Fruit fly (Drosophila melanogaster) whole organism, embryonic: Measurements from ENCODE around the gene CG10581.

Experiments
- Antp ChIP-seq: fragments of 200-800 bp; sonication (Bioruptor generic); optimal IDR thresholded peaks from 3 replicates; lab custom pipeline; 2016; ENCODE audit warnings: missing biosample characterization, missing genetic modification characterization
- BtbVII ChIP-seq: fragments of 200-800 bp; sonication (Bioruptor generic); optimal IDR thresholded peaks from 3 replicates; lab custom pipeline; 2017; ENCODE audit warnings: missing biosample characterization, mild to moderate bottlenecking, missing genetic modification characterization
- C15 ChIP-seq: fragments of 200-800 bp; sonication (Bioruptor generic); IDR thresholded peaks from 3 replicates; pipeline ENCODE4 v1.3.6; 2022; ENCODE audit warnings: missing biosample characterization, missing genetic modification characterization
- CG10267 ChIP-seq: fragments of 200-800 bp; sonication (Bioruptor generic); optimal IDR thresholded peaks from 2 replicates; lab custom pipeline; 2018; ENCODE audit warnings: missing biosample characterization, mild to moderate bottlenecking, missing genetic modification characterization, moderate library complexity
- CG10321 ChIP-seq: fragments of 200-800 bp; sonication (Bioruptor generic); IDR thresholded peaks from 2 replicates; pipeline ENCODE4 v1.3.6; 2022; ENCODE audit warnings: missing biosample characterization, missing genetic modification characterization
- CG10366 ChIP-seq: fragments of 200-800 bp; sonication (Bioruptor generic); IDR thresholded peaks from 2 replicates; pipeline ENCODE4 v1.3.6; 2022; ENCODE audit warnings: missing biosample characterization, missing genetic modification characterization
- CG11247 ChIP-seq: fragments of 200-800 bp; sonication (Bioruptor generic); IDR thresholded peaks from 2 replicates; pipeline ENCODE4 v1.3.6; 2022; ENCODE audit warnings: missing biosample characterization, missing genetic modification characterization
- CG12104 ChIP-seq: fragments of 200-800 bp; sonication (Bioruptor generic); optimal IDR thresholded peaks from 3 replicates; lab custom pipeline; 2016; ENCODE audit warnings: missing biosample characterization, missing genetic modification characterization
- CG12219 ChIP-seq: fragments of 200-800 bp; sonication (Bioruptor generic); optimal IDR thresholded peaks from 3 replicates; lab custom pipeline; 2018; ENCODE audit warnings: missing biosample characterization, mild to moderate bottlenecking, missing genetic modification characterization
- CG15479 ChIP-seq: fragments of 200-800 bp; sonication (Bioruptor generic); optimal IDR thresholded peaks from 3 replicates; lab custom pipeline; 2019; ENCODE audit warnings: missing biosample characterization, mild to moderate bottlenecking, missing genetic modification characterization, moderate library complexity
- CG18262 ChIP-seq: fragments of 200-800 bp; optimal IDR thresholded peaks from 3 replicates; lab custom pipeline; 2019; ENCODE audit warnings: missing biosample characterization, mild to moderate bottlenecking, missing genetic modification characterization, moderate library complexity
- CG2712 ChIP-seq: fragments of 200-800 bp; optimal IDR thresholded peaks from 3 replicates; lab custom pipeline; 2019; ENCODE audit warnings: missing biosample characterization, mild to moderate bottlenecking, missing genetic modification characterization, moderate library complexity
- CG31365 ChIP-seq: fragments of 200-800 bp; sonication (Bioruptor generic); optimal IDR thresholded peaks from 2 replicates; lab custom pipeline; 2018; ENCODE audit warnings: missing biosample characterization, mild to moderate bottlenecking, missing genetic modification characterization
- CG33557 ChIP-seq: fragments of 200-800 bp; sonication (Bioruptor generic); optimal IDR thresholded peaks from 2 replicates; lab custom pipeline; 2019; ENCODE audit warnings: missing biosample characterization, mild to moderate bottlenecking, missing genetic modification characterization, moderate library complexity
- CG3838 ChIP-seq: fragments of 200-800 bp; sonication (Bioruptor generic); optimal IDR thresholded peaks from 3 replicates; lab custom pipeline; 2016; ENCODE audit warnings: missing biosample characterization, missing genetic modification characterization
- CG5953 ChIP-seq: fragments of 200-800 bp; sonication (Bioruptor generic); IDR thresholded peaks from 2 replicates; pipeline ENCODE4 v1.3.6; 2022; ENCODE audit warnings: missing biosample characterization, missing genetic modification characterization
- CG6791 ChIP-seq: fragments of 200-800 bp; sonication (Bioruptor generic); IDR thresholded peaks from 3 replicates; pipeline ENCODE4 v1.3.6; 2022; ENCODE audit warnings: missing biosample characterization, missing genetic modification characterization; ENCODE audit not compliant: partially characterized antibody
- CG8388 ChIP-seq: fragments of 200-800 bp; sonication (Bioruptor generic); optimal IDR thresholded peaks from 2 replicates; lab custom pipeline; 2019; ENCODE audit warnings: missing biosample characterization, mild to moderate bottlenecking, missing genetic modification characterization, moderate library complexity
- CTCF ChIP-seq: fragments of 200-800 bp; sonication (Bioruptor generic); optimal IDR thresholded peaks from 2 replicates; lab custom pipeline; 2017; ENCODE audit warnings: missing biosample characterization, mild to moderate bottlenecking, missing genetic modification characterization, moderate library complexity
- D ChIP-seq, 2 experiments: fragments of 200-800 bp in 1 of 2; fragments of >200 bp in 1 of 2; sonication (Bioruptor generic) in 1 of 2; optimal IDR thresholded peaks; 2 replicates in 1 of 2; 3 replicates in 1 of 2; lab custom pipeline; 2017; ENCODE audit warnings: mild to moderate bottlenecking in 1 of 2, missing biosample characterization in 1 of 2, missing genetic modification characterization in 1 of 2, missing genetic modification reagents in 1 of 2
- Ets65A ChIP-seq: fragments of 200-800 bp; sonication (Bioruptor generic); peaks from one replicate; lab custom pipeline; 2016; ENCODE audit warnings: missing biosample characterization, missing genetic modification characterization
- Gug ChIP-seq: fragments of 200-800 bp; sonication (Bioruptor generic); IDR thresholded peaks from 4 replicates; pipeline ENCODE4 v1.3.6; 2022; ENCODE audit warnings: missing biosample characterization, missing genetic modification characterization
- Hr3 ChIP-seq: fragments of 200-800 bp; sonication (Bioruptor generic); optimal IDR thresholded peaks from 3 replicates; lab custom pipeline; 2016; ENCODE audit warnings: missing biosample characterization, missing genetic modification characterization
- Lpt ChIP-seq: fragments of >200 bp; optimal IDR thresholded peaks from 2 replicates; lab custom pipeline; 2018; ENCODE audit warnings: missing biosample characterization, missing genetic modification characterization
- NC2β ChIP-seq: fragments of 200-800 bp; sonication (Bioruptor generic); optimal IDR thresholded peaks from 2 replicates; lab custom pipeline; 2016; ENCODE audit warnings: missing biosample characterization, missing genetic modification characterization
- Rfx ChIP-seq: fragments of 200-800 bp; sonication (Bioruptor generic); IDR thresholded peaks from 2 replicates; pipeline ENCODE4 v1.3.6; 2022; ENCODE audit warnings: missing biosample characterization, missing genetic modification characterization
- ase ChIP-seq: fragments of 200-800 bp; sonication (Bioruptor generic); IDR thresholded peaks from 3 replicates; pipeline ENCODE4 v1.3.6; 2022; ENCODE audit warnings: missing biosample characterization, missing genetic modification characterization
- ato ChIP-seq: fragments of 200-800 bp; sonication (Bioruptor generic); IDR thresholded peaks from 2 replicates; pipeline ENCODE4 v1.3.6; 2022; ENCODE audit warnings: missing biosample characterization, missing genetic modification characterization; ENCODE audit not compliant: partially characterized antibody
- az2 ChIP-seq: fragments of 200-800 bp; sonication (Bioruptor generic); optimal IDR thresholded peaks from 3 replicates; lab custom pipeline; 2016; ENCODE audit warnings: missing biosample characterization, missing genetic modification characterization
- bigmax ChIP-seq: fragments of 200-800 bp; sonication (Bioruptor generic); optimal IDR thresholded peaks from 2 replicates; lab custom pipeline; 2018; ENCODE audit warnings: missing biosample characterization, mild to moderate bottlenecking, missing genetic modification characterization
- dati ChIP-seq: fragments of 200-800 bp; sonication (Bioruptor generic); IDR thresholded peaks from 2 replicates; pipeline ENCODE4 v1.3.6; 2022; ENCODE audit warnings: missing biosample characterization, missing genetic modification characterization
- en ChIP-seq: fragments of 200-800 bp; sonication (Bioruptor generic); optimal IDR thresholded peaks from 2 replicates; lab custom pipeline; 2016; ENCODE audit warnings: missing biosample characterization, missing genetic modification characterization
- fd96Cb ChIP-seq: fragments of 200-800 bp; sonication (Bioruptor generic); optimal IDR thresholded peaks from 2 replicates; lab custom pipeline; 2018; ENCODE audit warnings: missing biosample characterization, mild to moderate bottlenecking, missing genetic modification characterization, moderate library complexity
- ftz-f1 ChIP-seq: fragments of 200-800 bp; sonication (Bioruptor generic); optimal IDR thresholded peaks from 2 replicates; lab custom pipeline; 2016; ENCODE audit warnings: missing biosample characterization, missing genetic modification characterization
- fu2 ChIP-seq: fragments of 200-800 bp; sonication (Bioruptor generic); optimal IDR thresholded peaks from 2 replicates; lab custom pipeline; 2016; ENCODE audit warnings: missing biosample characterization, missing genetic modification characterization
- gcm2 ChIP-seq: fragments of 200-800 bp; sonication (Bioruptor generic); optimal IDR thresholded peaks from 2 replicates; lab custom pipeline; 2016; ENCODE audit warnings: missing biosample characterization, missing genetic modification characterization
- grn ChIP-seq: fragments of 200-800 bp; sonication (Bioruptor generic); optimal IDR thresholded peaks from 3 replicates; lab custom pipeline; 2017; ENCODE audit warnings: missing biosample characterization, missing genetic modification characterization
- h ChIP-seq: fragments of >200 bp; optimal IDR thresholded peaks from 2 replicates; lab custom pipeline; 2017
- lola ChIP-seq, 3 experiments: fragments of >200 bp in 2 of 3; fragments of 200-800 bp in 1 of 3; sonication (Bioruptor generic) in 1 of 3; optimal IDR thresholded peaks; 2 replicates each; lab custom pipeline; 2017 to 2019; ENCODE audit warnings: missing biosample characterization in 3 of 3, missing genetic modification characterization in 3 of 3, mild to moderate bottlenecking in 1 of 3, moderate library complexity in 1 of 3
- mirr ChIP-seq: fragments of 200-800 bp; sonication (Bioruptor generic); optimal IDR thresholded peaks from 3 replicates; lab custom pipeline; 2018; ENCODE audit warnings: missing biosample characterization, mild to moderate bottlenecking, missing genetic modification characterization
- nau ChIP-seq: fragments of 200-800 bp; sonication (Bioruptor generic); optimal IDR thresholded peaks from 3 replicates; lab custom pipeline; 2017; ENCODE audit warnings: missing biosample characterization, mild to moderate bottlenecking, missing genetic modification characterization, missing genetic modification reagents
- prd ChIP-seq, 3 experiments: fragments of >200 bp in 2 of 3; fragments of 200-800 bp in 1 of 3; sonication (Bioruptor generic) in 1 of 3; optimal IDR thresholded peaks in 2 of 3; IDR thresholded peaks in 1 of 3; 2 replicates in 2 of 3; 3 replicates in 1 of 3; pipeline versions ENCODE4 v1.3.6 to Lab custom; 2017 to 2022; ENCODE audit warnings: missing biosample characterization in 1 of 3, missing genetic modification characterization in 1 of 3
- pum ChIP-seq: fragments of 200-800 bp; sonication (Bioruptor generic); optimal IDR thresholded peaks from 2 replicates; lab custom pipeline; 2016; ENCODE audit warnings: missing biosample characterization, missing genetic modification characterization
- rib ChIP-seq: fragments of 200-800 bp; sonication (Bioruptor generic); IDR thresholded peaks from 2 replicates; pipeline ENCODE4 v1.3.6; 2022; ENCODE audit warnings: missing biosample characterization, missing genetic modification characterization
- stwl ChIP-seq: fragments of 200-800 bp; sonication (Bioruptor generic); optimal IDR thresholded peaks from 3 replicates; lab custom pipeline; 2018; ENCODE audit warnings: missing biosample characterization, mild to moderate bottlenecking, missing genetic modification characterization, moderate library complexity
- unc-4 ChIP-seq: fragments of 200-800 bp; sonication (Bioruptor generic); IDR thresholded peaks from 2 replicates; pipeline ENCODE4 v1.3.6; 2022; ENCODE audit warnings: missing biosample characterization, missing genetic modification characterization; ENCODE audit not compliant: partially characterized antibody
- usp ChIP-seq: fragments of >200 bp; optimal IDR thresholded peaks from 2 replicates; lab custom pipeline; 2017; ENCODE audit warnings: missing biosample characterization, missing genetic modification characterization
- vfl ChIP-seq: fragments of 200-800 bp; sonication (Bioruptor generic); optimal IDR thresholded peaks from 2 replicates; lab custom pipeline; 2016; ENCODE audit warnings: missing biosample characterization, missing genetic modification characterization
- wor ChIP-seq: fragments of 200-800 bp; sonication (Bioruptor generic); IDR thresholded peaks from 2 replicates; pipeline ENCODE4 v1.3.6; 2022; ENCODE audit warnings: missing biosample characterization, missing genetic modification characterization

Gene CG10581

dm6 chr3L:21031093-21031930, 2.7 kb downstream of the CG10581 start, which contains the start of the genes CG10584 and Polr3E (continued):
- TF ChIP-seq CTCF (GFP tag; lab: Kevin White, UChicago): peak; percentile 5
- peak; percentile 17; the same call in 1 of the 2 replicates for TF ChIP-seq unc-4 (GFP tag; lab: Robert Waterston, UW)
- no peak for TF ChIP-seq usp (GFP tag; lab: Kevin White, UChicago)
- TF ChIP-seq CG10267 (tag; lab: Kevin White, UChicago): peak; percentile 92
- no peak for TF ChIP-seq prd (optimal IDR thresholded peaks at IDR 0.05; lab: Kevin White, UChicago)
- TF ChIP-seq prd (GFP tag; IDR thresholded peaks at IDR 0.05; lab: Robert Waterston, UW): peak; percentile 87
- peak; percentile 57 for TF ChIP-seq Antp
- peak; percentile 51 for TF ChIP-seq NC2β (GFP tag; lab: Kevin White, UChicago)
- peak; percentile 45 for TF ChIP-seq gcm2 (GFP tag; lab: Kevin White, UChicago)
- TF ChIP-seq C15 (GFP tag; lab: Robert Waterston, UW): peak; percentile 56; the same call in 2 of the 3 replicates
- TF ChIP-seq CG2712 (tag; lab: Kevin White, UChicago): peak; percentile 97
- no peak for TF ChIP-seq h (lab: Kevin White, UChicago)
- TF ChIP-seq CG8388 (GFP tag; lab: Kevin White, UChicago): peak; percentile 92
- TF ChIP-seq CG31365 (tag; lab: Kevin White, UChicago): no peak
- peak; percentile 96 for TF ChIP-seq CG33557
- TF ChIP-seq az2: peak; percentile 90
- peak; percentile 92 for TF ChIP-seq fd96Cb
- peak; percentile 77 for TF ChIP-seq ftz-f1 (GFP tag; lab: Kevin White, UChicago)
- peak; percentile 93 for TF ChIP-seq Hr3 (GFP tag; lab: Kevin White, UChicago)
- no peak for TF ChIP-seq bigmax
- TF ChIP-seq CG3838 (GFP tag; lab: Kevin White, UChicago): peak; percentile 59
- TF ChIP-seq Ets65A (GFP tag; lab: Kevin White, UChicago): peak; percentile 80
- TF ChIP-seq CG10366 (GFP tag; lab: Robert Waterston, UW): peak; percentile 65
- 0 out of 2 replicates have a peak, but pooled peaks have one; percentile 14 for TF ChIP-seq CG10321 (GFP tag; lab: Robert Waterston, UW)
- TF ChIP-seq Rfx (GFP tag; lab: Robert Waterston, UW): peak; percentile 85
- no peak for TF ChIP-seq en
- peak; percentile 95 for TF ChIP-seq BtbVII (GFP tag; lab: Kevin White, UChicago)
- TF ChIP-seq D (optimal IDR thresholded peaks at IDR 0.05; lab: Kevin White, UChicago): no peak
- peak; percentile 93 for TF ChIP-seq D (GFP tag; optimal IDR thresholded peaks at IDR 0.05; lab: Kevin White, UChicago)
- peak; percentile 23 for TF ChIP-seq stwl (tag; lab: Kevin White, UChicago)
- no peak; the same call in 1 of the 2 replicates for TF ChIP-seq CG5953 (GFP tag; lab: Robert Waterston, UW)
- TF ChIP-seq mirr: peak; percentile 76
- TF ChIP-seq pum (GFP tag; lab: Kevin White, UChicago): peak; percentile 39
- TF ChIP-seq dati (GFP tag; lab: Robert Waterston, UW): peak; percentile 9; the same call in 1 of the 2 replicates
- peak; percentile 75; the same call in 1 of the 3 replicates for TF ChIP-seq ase (GFP tag; lab: Robert Waterston, UW)
- peak; percentile 92 for TF ChIP-seq CG12104 (GFP tag; lab: Kevin White, UChicago)
- no peak for TF ChIP-seq grn
- TF ChIP-seq ato (GFP tag; lab: Robert Waterston, UW): no peak
- peak; percentile 87 for TF ChIP-seq nau (GFP tag; lab: Kevin White, UChicago)
- peak; percentile 54 for TF ChIP-seq CG6791 (GFP tag; lab: Robert Waterston, UW)
- TF ChIP-seq wor (GFP tag; lab: Robert Waterston, UW): peak; percentile 55
- peak in 1 of 3 experiments; percentile 95 for TF ChIP-seq lola (GFP tag; optimal IDR thresholded peaks at IDR 0.05; lab: Kevin White, UChicago)
- peak; percentile 83 for TF ChIP-seq CG12219
- peak; percentile 72; the same call in 1 of the 2 replicates for TF ChIP-seq CG11247 (GFP tag; lab: Robert Waterston, UW)
- peak; percentile 17 for TF ChIP-seq fu2 (GFP tag; lab: Kevin White, UChicago)
- no peak for TF ChIP-seq Lpt
- TF ChIP-seq CG15479 (GFP tag; lab: Kevin White, UChicago): peak; percentile 58
- peak; percentile 49; the same call in 1 of the 4 replicates for TF ChIP-seq Gug (GFP tag; lab: Robert Waterston, UW)
- TF ChIP-seq vfl (GFP tag; lab: Kevin White, UChicago): no peak
- peak; percentile 98 for TF ChIP-seq CG18262 (tag; lab: Kevin White, UChicago)
- TF ChIP-seq rib (GFP tag; lab: Robert Waterston, UW): peak; percentile 67
